Worm (Caenorhabditis elegans): ENCODE measurements around the gene E04F6.10.

E04F6.10 gene

ce11 chrII:7186117-7186516, 30.8 kb downstream of the E04F6.10 start:
- no peak for TF ChIP-seq unc-62 (GFP tag; optimal IDR thresholded peaks at IDR 0.05)

ce11 chrII:7183493-7184272, 33.3 kb downstream of the E04F6.10 start, which contains the start of gene pdl-1:
pdl-1 (plus strand) TSS chrII:7183801.
- no peak for TF ChIP-seq unc-62 (GFP tag; optimal IDR thresholded peaks at IDR 0.05)

ce11 chrII:7182630-7183029, 34.3 kb downstream of the E04F6.10 start:
- no peak for TF ChIP-seq unc-62 (GFP tag; optimal IDR thresholded peaks at IDR 0.05)

DNA sequence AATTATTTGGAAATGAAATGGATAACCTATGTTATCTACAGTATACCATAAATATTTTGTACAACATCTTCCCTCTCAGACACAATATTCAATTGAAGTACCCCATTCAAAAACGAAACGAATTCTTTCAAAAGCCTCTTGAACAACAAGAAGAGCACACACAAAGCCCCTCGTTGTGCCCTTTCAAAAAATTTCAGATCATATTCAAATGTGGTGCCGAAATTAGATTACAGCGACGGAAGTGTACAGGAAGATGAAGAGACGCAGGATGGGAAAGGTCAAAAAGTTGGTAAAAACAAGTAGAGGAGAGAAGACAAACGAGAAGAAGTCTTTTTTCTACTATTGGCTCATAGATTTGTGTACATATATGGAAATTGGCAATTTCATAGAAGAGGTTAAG, 40.8 kb downstream of the E04F6.10 start:
- no peak for TF ChIP-seq unc-62 (GFP tag; optimal IDR thresholded peaks at IDR 0.05)

ce11 chrII:7174843-7175242, 42.1 kb downstream of the E04F6.10 start, which contains the start of gene glc-4:
glc-4 (minus strand) TSS chrII:7174943.
- TF ChIP-seq unc-62 (GFP tag; optimal IDR thresholded peaks at IDR 0.05) = no peak

- no peak for TF ChIP-seq unc-62 (GFP tag; optimal IDR thresholded peaks at IDR 0.05)
Observed at ce11 chrII:7171305-7171998, 45.5 kb downstream of the E04F6.10 start, which contains the start of gene dyf-13. dyf-13 (minus strand) TSS chrII:7171355.

- TF ChIP-seq unc-62 (GFP tag; optimal IDR thresholded peaks at IDR 0.05) = no peak
Observed at ce11 chrII:7168712-7169111, 48.2 kb downstream of the E04F6.10 start, which contains the start of gene col-36. col-36 (minus strand) TSS chrII:7168812.

ce11 chrII:7166768-7167167, 50.2 kb downstream of the E04F6.10 start:
- no peak for TF ChIP-seq unc-62 (GFP tag; optimal IDR thresholded peaks at IDR 0.05)

DNA sequence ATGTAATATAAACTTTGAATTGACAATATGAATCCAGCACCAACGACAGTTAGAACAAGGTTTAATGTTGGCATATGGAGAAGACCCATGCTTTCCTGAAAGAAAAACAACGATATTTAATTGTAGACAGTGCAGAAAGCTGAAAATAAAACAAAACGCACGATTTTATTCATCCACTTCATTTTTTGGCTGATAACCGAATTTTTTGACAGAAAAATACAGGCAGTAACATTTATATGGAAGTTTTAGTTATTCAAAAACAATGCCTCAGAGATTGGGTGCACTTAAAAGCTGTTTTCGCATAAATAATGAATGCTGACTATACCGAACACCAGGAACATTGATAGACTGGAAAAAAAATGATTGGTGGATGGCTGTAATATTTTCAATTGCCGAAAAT, 51.2 kb downstream of the E04F6.10 start, which contains the start of gene mfsd-13.2:
Gene mfsd-13.2, minus strand, starts transcription at position 101 of the 400 bp plus-strand sequence.
- TF ChIP-seq unc-62 (GFP tag; optimal IDR thresholded peaks at IDR 0.05) = no peak

All from whole organism, dauer.